Fruit fly (Drosophila melanogaster): ENCODE data around the gene Sys1.

DNA sequence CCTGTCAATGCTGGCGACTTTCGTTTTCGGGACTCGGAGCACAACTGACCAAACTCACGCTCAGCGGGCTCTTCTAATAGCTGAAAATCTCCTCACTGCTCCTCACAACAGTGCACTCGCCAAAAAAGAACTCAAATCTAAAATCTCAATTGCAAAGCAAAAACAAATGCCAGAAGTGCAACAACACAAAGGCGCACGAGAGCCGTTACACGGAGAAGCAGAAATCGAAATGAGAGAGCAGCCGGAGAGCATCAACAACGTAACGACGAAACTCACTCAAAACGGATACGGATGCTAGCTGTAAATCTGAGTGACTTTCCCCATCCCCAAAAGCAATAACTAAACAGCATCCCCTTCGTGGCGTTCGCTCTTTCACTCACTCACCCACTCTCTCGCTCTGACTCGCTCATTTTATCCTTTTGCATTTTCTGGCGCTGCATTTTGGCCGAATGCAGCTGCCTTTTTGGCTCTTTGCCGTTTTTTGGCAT, 45.2 kb downstream of the Sys1 start, which contains the start of gene hb:
- TF ChIP-seq h (GFP tag; optimal IDR thresholded peaks at IDR 0.05) (no peak), OdsH (GFP tag; optimal IDR thresholded peaks at IDR 0.05) (no peak), fru (GFP tag; optimal IDR thresholded peaks at IDR 0.05) (no peak), Hr78 (GFP tag; optimal IDR thresholded peaks at IDR 0.05) (no peak)
